Fruit fly (Drosophila melanogaster): ENCODE measurements around the gene Pos.

The Pos gene

dm6 chr3R:32052504-32052815 lies 14.3 kb downstream of the Pos start:
- TF ChIP-seq pros (GFP tag; optimal IDR thresholded peaks at IDR 0.05) (no peak), CG15479 (GFP tag; optimal IDR thresholded peaks at IDR 0.05) (no peak), CG12155 (GFP tag; optimal IDR thresholded peaks at IDR 0.05) (no peak), slp2 (GFP tag; optimal IDR thresholded peaks at IDR 0.05) (no peak), gfzf (GFP tag; optimal IDR thresholded peaks at IDR 0.05) (peak; percentile 57), aop (GFP tag; IDR thresholded peaks at IDR 0.05) (no peak), klu (GFP tag; IDR thresholded peaks at IDR 0.05) (no peak), bbx (GFP tag; IDR thresholded peaks at IDR 0.05; ENCODE audit: partially characterized antibody) (no peak), amos (GFP tag; IDR thresholded peaks at IDR 0.05; ENCODE audit: partially characterized antibody) (no peak), wdn (GFP tag; IDR thresholded peaks at IDR 0.05) (no peak), nerfin-1 (tag; optimal IDR thresholded peaks at IDR 0.05) (no peak), CG8359 (GFP tag; optimal IDR thresholded peaks at IDR 0.05; ENCODE audit: borderline replicate concordance) (no peak), bcd (GFP tag; optimal IDR thresholded peaks at IDR 0.05) (no peak), CG7357 (GFP tag; IDR thresholded peaks at IDR 0.05) (peak; percentile 89), GATAe (GFP tag; conservative IDR thresholded peaks at IDR 0.05) (no peak), D (optimal IDR thresholded peaks at IDR 0.05) (no peak), D (GFP tag; optimal IDR thresholded peaks at IDR 0.05) (no peak), CG14014 (GFP tag; IDR thresholded peaks at IDR 0.05) (0 out of 2 replicates have a peak, but pooled peaks have one; percentile 12), CG7271 (tag; optimal IDR thresholded peaks at IDR 0.05) (no peak), salm (tag; optimal IDR thresholded peaks at IDR 0.05) (no peak), Optix (GFP tag; IDR thresholded peaks at IDR 0.05) (no peak), CG14050 (GFP tag; IDR thresholded peaks at IDR 0.05) (no peak), Side (GFP tag; optimal IDR thresholded peaks at IDR 0.05) (no peak), cad (GFP tag; optimal IDR thresholded peaks at IDR 0.05) (no peak), CG32532 (GFP tag; IDR thresholded peaks at IDR 0.05) (no peak), odd (GFP tag; optimal IDR thresholded peaks at IDR 0.05) (no peak), ranshi (GFP tag; IDR thresholded peaks at IDR 0.05) (no peak), slou (GFP tag; optimal IDR thresholded peaks at IDR 0.05) (no peak), Hr51 (GFP tag; optimal IDR thresholded peaks at IDR 0.05) (no peak), E2f1 (GFP tag; IDR thresholded peaks at IDR 0.05) (no peak), CG7745 (tag; optimal IDR thresholded peaks at IDR 0.05) (peak; percentile 16), her (GFP tag; optimal IDR thresholded peaks at IDR 0.05) (no peak), Dek (tag; optimal IDR thresholded peaks at IDR 0.05) (no peak), vfl (GFP tag; optimal IDR thresholded peaks at IDR 0.05) (no peak), Rx (GFP tag; IDR thresholded peaks at IDR 0.05) (no peak), Dip2 (GFP tag; IDR thresholded peaks at IDR 0.05) (no peak), sens (GFP tag) (no peak), CG2678 (tag; optimal IDR thresholded peaks at IDR 0.05) (no peak), slbo (GFP tag; IDR thresholded peaks at IDR 0.05) (no peak; the same call in 1 of the 2 replicates), crp (GFP tag; optimal IDR thresholded peaks at IDR 0.05) (no peak), Mrtf (GFP tag; IDR thresholded peaks at IDR 0.05) (no peak), ssp (GFP tag; IDR thresholded peaks at IDR 0.05) (peak; percentile 94), CG13624 (GFP tag; optimal IDR thresholded peaks at IDR 0.05) (no peak), toy (GFP tag; IDR thresholded peaks at IDR 0.05) (no peak), Fer2 (tag; optimal IDR thresholded peaks at IDR 0.05) (no peak), CG42726 (GFP tag; IDR thresholded peaks at IDR 0.05; ENCODE audit: partially characterized antibody) (no peak), CG34422 (GFP tag; IDR thresholded peaks at IDR 0.05) (no peak; the same call in 2 of the 3 replicates), da (GFP tag; optimal IDR thresholded peaks at IDR 0.05) (no peak), CG18619 (GFP tag; optimal IDR thresholded peaks at IDR 0.05) (no peak), Ets97D (GFP tag; optimal IDR thresholded peaks at IDR 0.05) (no peak), CG14441 (GFP tag; IDR thresholded peaks at IDR 0.05) (no peak), NC2α (GFP tag; optimal IDR thresholded peaks at IDR 0.05) (no peak), CG8944 (GFP tag; optimal IDR thresholded peaks at IDR 0.05) (no peak)
